Worm (Caenorhabditis elegans) whole organism, L1 larva: ENCODE results near the gene flp-26.
A peak's percentile ranks its signal among the peaks of the same experiment; 100 is the strongest.

Experiments
- C16A3.4 ChIP-seq: fragments of 150-350 bp; optimal IDR thresholded peaks from 2 replicates; lab custom pipeline; 2014; ENCODE audit warnings: missing biosample characterization, missing genetic modification characterization
- C34B4.2 ChIP-seq: sonication (generic microtip); optimal IDR thresholded peaks from 2 replicates; lab custom pipeline; 2017; ENCODE audit warnings: mild to moderate bottlenecking, missing genetic modification characterization, missing compliant biosample characterization
- ceh-8 ChIP-seq: fragments of 200-800 bp; sonication (Bioruptor generic); optimal IDR thresholded peaks from 2 replicates; lab custom pipeline; 2018; ENCODE audit warnings: mild to moderate bottlenecking, missing genetic modification characterization, moderate library complexity, missing compliant biosample characterization
- ceh-88 ChIP-seq: fragments of 200-800 bp; sonication (Bioruptor generic); IDR thresholded peaks from 2 replicates; pipeline ENCODE4 v1.3.6; 2022; ENCODE audit warnings: missing genetic modification characterization, missing compliant biosample characterization
- dsc-1 ChIP-seq: sonication (generic microtip); optimal IDR thresholded peaks from 2 replicates; lab custom pipeline; 2016; ENCODE audit warnings: mild to moderate bottlenecking, missing genetic modification characterization, missing compliant biosample characterization
- efl-1 ChIP-seq, 4 experiments: fragments of 150-350 bp; optimal IDR thresholded peaks in 3 of 4; peaks in 1 of 4; 1 replicate in 1 of 4; 2 replicates in 3 of 4; lab custom pipeline; 2014; ENCODE audit warnings: missing biosample characterization in 2 of 4, missing genetic modification characterization in 2 of 4, missing genetic modification reagents in 2 of 4
- egl-13 ChIP-seq: sonication (generic microtip); optimal IDR thresholded peaks from 2 replicates; lab custom pipeline; 2016; ENCODE audit warnings: missing genotype, missing genetic modification reagents, missing genetic modification characterization, missing compliant biosample characterization
- elt-3 ChIP-seq, 6 experiments: fragments of 150-350 bp in 1 of 6; sonication (generic microtip); optimal IDR thresholded peaks; 2 replicates each; lab custom pipeline; 2017 to 2018; ENCODE audit warnings: missing biosample characterization in 6 of 6, missing genetic modification characterization in 6 of 6, inconsistent platforms in 1 of 6
- hlh-17 ChIP-seq: fragments of 200-800 bp; sonication (Bioruptor generic); optimal IDR thresholded peaks from 2 replicates; lab custom pipeline; 2018; ENCODE audit warnings: missing genetic modification characterization, mild to moderate bottlenecking, missing compliant biosample characterization, moderate library complexity, borderline replicate concordance
- hpl-2 ChIP-seq: fragments of 150-350 bp; optimal IDR thresholded peaks from 2 replicates; lab custom pipeline; 2014; ENCODE audit warnings: missing biosample characterization, missing genetic modification reagents, missing genetic modification characterization
- lin-14 ChIP-seq: fragments of 200-800 bp; sonication (Bioruptor generic); optimal IDR thresholded peaks from 2 replicates; lab custom pipeline; 2018; ENCODE audit warnings: mild to moderate bottlenecking, missing genetic modification characterization, moderate library complexity, missing compliant biosample characterization
- lin-39 ChIP-seq: fragments of 150-350 bp; optimal IDR thresholded peaks from 2 replicates; lab custom pipeline; 2014; ENCODE audit warnings: missing biosample characterization, missing genetic modification reagents, missing genetic modification characterization
- mef-2 ChIP-seq: fragments of 150-350 bp; optimal IDR thresholded peaks from 2 replicates; lab custom pipeline; 2014; ENCODE audit warnings: missing biosample characterization, missing genetic modification characterization
- nhr-19 ChIP-seq: fragments of 200-800 bp; sonication (Bioruptor generic); conservative IDR thresholded peaks from 2 replicates; pipeline ENCODE4 v1.3.6; 2022; ENCODE audit warnings: missing genetic modification characterization, missing compliant biosample characterization
- nhr-28 ChIP-seq: fragments of 150-350 bp; optimal IDR thresholded peaks from 2 replicates; lab custom pipeline; 2014; ENCODE audit warnings: missing biosample characterization, missing genetic modification characterization
- nhr-71 ChIP-seq: sonication (generic microtip); optimal IDR thresholded peaks from 2 replicates; lab custom pipeline; 2016; ENCODE audit warnings: mild to moderate bottlenecking, missing genetic modification characterization, moderate library complexity, missing compliant biosample characterization
- nhr-77 ChIP-seq: fragments of 150-350 bp; optimal IDR thresholded peaks from 2 replicates; lab custom pipeline; 2014; ENCODE audit warnings: missing biosample characterization, missing genetic modification characterization
- pax-3 ChIP-seq: fragments of 200-800 bp; sonication (Bioruptor generic); optimal IDR thresholded peaks from 2 replicates; lab custom pipeline; 2018; ENCODE audit warnings: mild to moderate bottlenecking, missing genetic modification characterization, moderate library complexity, missing compliant biosample characterization
- pqm-1 ChIP-seq: sonication (generic microtip); optimal IDR thresholded peaks from 3 replicates; lab custom pipeline; 2017; ENCODE audit warnings: missing biosample characterization, missing genetic modification characterization
- rnt-1 ChIP-seq: sonication (generic microtip); optimal IDR thresholded peaks from 2 replicates; lab custom pipeline; 2016; ENCODE audit warnings: mild to moderate bottlenecking, missing genetic modification characterization, moderate library complexity, missing compliant biosample characterization
- sox-4 ChIP-seq: sonication (generic microtip); optimal IDR thresholded peaks from 2 replicates; lab custom pipeline; 2016; ENCODE audit warnings: missing genetic modification characterization, missing compliant biosample characterization
- sptf-1 ChIP-seq: fragments of 150-350 bp; optimal IDR thresholded peaks from 2 replicates; lab custom pipeline; 2014; ENCODE audit warnings: missing biosample characterization, missing genetic modification characterization
- sup-37 ChIP-seq: fragments of 200-800 bp; sonication (Bioruptor generic); optimal IDR thresholded peaks from 2 replicates; lab custom pipeline; 2018; ENCODE audit warnings: mild to moderate bottlenecking, missing genetic modification characterization, missing compliant biosample characterization
- tlp-1 ChIP-seq: fragments of 150-350 bp; optimal IDR thresholded peaks from 2 replicates; lab custom pipeline; 2014; ENCODE audit warnings: missing biosample characterization, missing genetic modification characterization
- xbp-1 ChIP-seq: sonication (generic microtip); optimal IDR thresholded peaks from 2 replicates; lab custom pipeline; 2016; ENCODE audit warnings: missing genetic modification characterization, missing compliant biosample characterization
- zag-1 ChIP-seq: fragments of 150-350 bp; optimal IDR thresholded peaks from 2 replicates; lab custom pipeline; 2014; ENCODE audit warnings: missing biosample characterization, missing genetic modification characterization
- ztf-4 ChIP-seq: fragments of 150-350 bp; optimal IDR thresholded peaks from 2 replicates; lab custom pipeline; 2014; ENCODE audit warnings: missing biosample characterization, missing genetic modification characterization

The flp-26 gene

ce11 chrX:7068400-7068799 lies 39.5 kb downstream of the flp-26 start, which contains the start of gene pdi-6 (continued):
- no peak for TF ChIP-seq dsc-1
- peak; percentile 81 for TF ChIP-seq pax-3 (tag; lab: Kevin White, UChicago)
- TF ChIP-seq nhr-19 (GFP tag; lab: Robert Waterston, UW), result peak; percentile 90
- no peak for TF ChIP-seq ceh-8 (GFP tag; lab: Kevin White, UChicago)
- no peak for TF ChIP-seq C34B4.2 (tag; lab: Kevin White, UChicago)
- peak; percentile 92 for TF ChIP-seq C16A3.4 (tag; lab: Kevin White, UChicago)
- TF ChIP-seq sox-4, result no peak

DNA sequence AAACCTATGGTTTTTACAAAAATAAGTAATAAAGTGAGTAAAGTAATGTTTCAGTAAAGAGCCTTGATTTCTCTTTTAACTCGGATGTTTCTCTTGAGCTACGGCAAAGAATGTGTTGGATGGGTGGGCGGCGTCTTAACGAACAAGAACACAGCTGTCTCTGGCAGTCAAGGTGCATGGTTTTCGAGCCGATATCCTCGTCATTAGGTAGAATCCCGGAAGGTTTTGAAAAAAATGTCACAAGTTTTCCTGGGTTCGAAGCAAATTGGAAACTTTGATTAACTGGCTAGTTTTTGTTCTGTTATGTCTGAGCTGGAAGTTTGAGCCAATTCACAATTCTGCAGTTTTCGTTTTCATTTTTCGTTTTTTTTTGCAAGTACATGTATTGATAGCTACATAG lies 46.3 kb downstream of the flp-26 start, which contains the start of gene B0403.6:
Gene B0403.6 (minus strand): TSS at position 101 of the 400 bp plus-strand sequence.
- TF ChIP-seq tlp-1, result no peak
- TF ChIP-seq lin-14, result peak; percentile 23
- TF ChIP-seq sup-37 (GFP tag; lab: Kevin White, UChicago), result no peak
- TF ChIP-seq, all 84 proteins: peak for 1

DNA sequence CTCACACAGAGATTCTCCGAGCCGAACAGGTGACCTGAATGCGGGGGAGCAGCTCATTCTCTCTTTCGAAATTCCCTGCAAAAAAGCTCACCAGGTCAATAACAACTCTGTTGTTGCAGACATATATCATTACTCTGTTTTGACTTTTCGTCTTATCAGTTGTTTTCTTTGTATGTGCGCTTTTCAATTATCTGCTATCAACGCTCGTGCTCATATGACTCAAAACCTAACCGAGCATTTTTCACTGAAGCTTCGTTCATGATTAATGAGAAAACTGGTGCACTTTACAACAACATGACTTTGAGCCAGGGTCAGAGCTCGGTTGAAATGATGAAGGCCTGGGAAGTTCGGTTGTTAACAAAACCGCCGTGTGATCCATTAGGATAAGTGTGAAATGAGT lies 47.5 kb downstream of the flp-26 start:
- TF ChIP-seq zag-1 (tag; lab: Kevin White, UChicago) (no peak), pqm-1 (tag; lab: Kevin White, UChicago) (no peak), sptf-1 (tag; lab: Kevin White, UChicago) (no peak), elt-3 (tag; optimal IDR thresholded peaks at IDR 0.05; lab: Kevin White, UChicago) (no peak), nhr-28 (no peak), lin-39 (tag; lab: Kevin White, UChicago) (peak; percentile 80), ceh-88 (GFP tag; lab: Robert Waterston, UW) (no peak), efl-1 (optimal IDR thresholded peaks at IDR 0.05; lab: Kevin White, UChicago) (no peak), efl-1 (GFP tag; optimal IDR thresholded peaks at IDR 0.05 in 1 of 2; lab: Kevin White, UChicago) (peak in 1 of 2 experiments; percentile 83), hpl-2 (GFP tag; lab: Kevin White, UChicago) (no peak), nhr-77 (tag; lab: Kevin White, UChicago) (no peak), mef-2 (tag; lab: Kevin White, UChicago) (no peak), egl-13 (tag; lab: Kevin White, UChicago) (no peak), sup-37 (GFP tag; lab: Kevin White, UChicago) (no peak), rnt-1 (tag; lab: Kevin White, UChicago) (peak; percentile 57), xbp-1 (tag; lab: Kevin White, UChicago) (peak; percentile 34), C16A3.4 (tag; lab: Kevin White, UChicago) (no peak), ztf-4 (tag; lab: Kevin White, UChicago) (no peak), lin-14 (peak; percentile 83), nhr-71 (peak; percentile 54), hlh-17 (GFP tag; lab: Kevin White, UChicago) (no peak)
